Worm (Caenorhabditis elegans) whole organism, mixed stage, embryonic: ENCODE results near the gene math-37.

Experiments
- bed-3 ChIP-seq: fragments of 200-800 bp; sonication (Bioruptor generic); optimal IDR thresholded peaks from 3 replicates; lab custom pipeline; 2018; ENCODE audit warnings: mild to moderate bottlenecking, missing genetic modification characterization, moderate library complexity, missing compliant biosample characterization
- blmp-1 ChIP-seq: fragments of 150-350 bp; optimal IDR thresholded peaks from 2 replicates; lab custom pipeline; 2014; ENCODE audit warnings: missing biosample characterization, missing genetic modification characterization
- ceh-39 ChIP-seq: fragments of 150-350 bp; optimal IDR thresholded peaks from 2 replicates; lab custom pipeline; 2014; ENCODE audit warnings: missing biosample characterization, missing genetic modification characterization
- ceh-83 ChIP-seq: fragments of 200-800 bp; sonication (Bioruptor generic); optimal IDR thresholded peaks from 2 replicates; lab custom pipeline; 2018; ENCODE audit warnings: mild to moderate bottlenecking, missing genetic modification characterization, missing compliant biosample characterization
- cnd-1 ChIP-seq: fragments of 200-800 bp; sonication (Bioruptor generic); optimal IDR thresholded peaks from 2 replicates; lab custom pipeline; 2018; ENCODE audit warnings: mild to moderate bottlenecking, missing genetic modification characterization, missing compliant biosample characterization
- drap-1 ChIP-seq: fragments of 200-800 bp; sonication (Bioruptor generic); optimal IDR thresholded peaks from 3 replicates; lab custom pipeline; 2018; ENCODE audit warnings: mild to moderate bottlenecking, missing genetic modification characterization, missing compliant biosample characterization
- elt-1 ChIP-seq: sonication (generic microtip); optimal IDR thresholded peaks from 2 replicates; lab custom pipeline; 2017; ENCODE audit warnings: missing genetic modification characterization, mild to moderate bottlenecking, missing compliant biosample characterization, antibody characterized with exemption, moderate library complexity, borderline replicate concordance; ENCODE audit not compliant: insufficient read depth
- elt-3 ChIP-seq: fragments of 150-350 bp; optimal IDR thresholded peaks from 2 replicates; lab custom pipeline; 2014; ENCODE audit warnings: missing biosample characterization, missing genetic modification characterization
- flh-1 ChIP-seq: fragments of 200-800 bp; sonication (Bioruptor generic); optimal IDR thresholded peaks from 2 replicates; lab custom pipeline; 2018; ENCODE audit warnings: mild to moderate bottlenecking, missing genetic modification characterization, moderate library complexity, missing compliant biosample characterization
- ham-2 ChIP-seq: fragments of 200-800 bp; sonication (Bioruptor generic); optimal IDR thresholded peaks from 2 replicates; lab custom pipeline; 2018; ENCODE audit warnings: mild to moderate bottlenecking, missing genetic modification characterization, missing compliant biosample characterization
- lin-13 ChIP-seq: fragments of 150-350 bp; optimal IDR thresholded peaks from 2 replicates; lab custom pipeline; 2014; ENCODE audit warnings: missing biosample characterization, missing genetic modification characterization
- lin-32 ChIP-seq: fragments of 200-800 bp; sonication (Bioruptor generic); optimal IDR thresholded peaks from 2 replicates; lab custom pipeline; 2018; ENCODE audit warnings: mild to moderate bottlenecking, missing genetic modification characterization, missing compliant biosample characterization
- lsy-2 ChIP-seq: fragments of 150-350 bp; optimal IDR thresholded peaks from 2 replicates; lab custom pipeline; 2014; ENCODE audit warnings: missing biosample characterization, missing genetic modification characterization
- mab-5 ChIP-seq: fragments of 150-350 bp; optimal IDR thresholded peaks from 2 replicates; lab custom pipeline; 2014; ENCODE audit warnings: missing biosample characterization, missing genetic modification characterization
- mep-1 ChIP-seq: fragments of 150-350 bp; optimal IDR thresholded peaks from 2 replicates; lab custom pipeline; 2017; ENCODE audit warnings: missing biosample characterization, missing genetic modification reagents, missing genetic modification characterization, inconsistent platforms
- mls-2 ChIP-seq: sonication (generic microtip); optimal IDR thresholded peaks from 2 replicates; lab custom pipeline; 2016; ENCODE audit warnings: mild to moderate bottlenecking, missing genetic modification characterization, moderate library complexity, missing compliant biosample characterization
- nhr-12 ChIP-seq: fragments of 150-350 bp; optimal IDR thresholded peaks from 2 replicates; lab custom pipeline; 2014; ENCODE audit warnings: missing biosample characterization, missing genetic modification characterization
- nhr-2 ChIP-seq: fragments of 150-350 bp; optimal IDR thresholded peaks from 2 replicates; lab custom pipeline; 2014; ENCODE audit warnings: missing biosample characterization, missing genetic modification characterization
- nhr-237 ChIP-seq: fragments of 150-350 bp; optimal IDR thresholded peaks from 2 replicates; lab custom pipeline; 2014; ENCODE audit warnings: missing biosample characterization, missing genetic modification characterization
- nhr-28 ChIP-seq: fragments of 150-350 bp; optimal IDR thresholded peaks from 2 replicates; lab custom pipeline; 2014; ENCODE audit warnings: missing biosample characterization, missing genetic modification characterization
- nhr-76 ChIP-seq: sonication (generic microtip); optimal IDR thresholded peaks from 2 replicates; lab custom pipeline; 2017; ENCODE audit warnings: missing biosample characterization, missing genetic modification characterization
- pha-4 ChIP-seq: fragments of 150-350 bp; optimal IDR thresholded peaks from 2 replicates; lab custom pipeline; 2018; ENCODE audit warnings: missing biosample characterization, missing genetic modification reagents, missing genetic modification characterization
- sem-2 ChIP-seq: fragments of 200-800 bp; sonication (Bioruptor generic); optimal IDR thresholded peaks from 2 replicates; lab custom pipeline; 2018; ENCODE audit warnings: mild to moderate bottlenecking, missing genetic modification characterization, missing compliant biosample characterization
- sptf-1 ChIP-seq: sonication (generic microtip); optimal IDR thresholded peaks from 2 replicates; lab custom pipeline; 2017; ENCODE audit warnings: mild to moderate bottlenecking, missing genetic modification characterization, moderate library complexity, missing compliant biosample characterization
- tbx-8 ChIP-seq: fragments of 200-800 bp; sonication (Bioruptor generic); optimal IDR thresholded peaks from 2 replicates; lab custom pipeline; 2018; ENCODE audit warnings: mild to moderate bottlenecking, missing genetic modification characterization, moderate library complexity, missing compliant biosample characterization
- unc-120 ChIP-seq: sonication (generic microtip); optimal IDR thresholded peaks from 2 replicates; lab custom pipeline; 2017; ENCODE audit warnings: missing genetic modification characterization, missing compliant biosample characterization; ENCODE audit not compliant: poor library complexity, severe bottlenecking
- unc-39 ChIP-seq: fragments of 150-350 bp; optimal IDR thresholded peaks from 2 replicates; lab custom pipeline; 2014; ENCODE audit warnings: missing biosample characterization, missing genetic modification characterization
- unc-62 ChIP-seq: fragments of 150-350 bp; optimal IDR thresholded peaks from 2 replicates; lab custom pipeline; 2014; ENCODE audit warnings: missing biosample characterization, missing genetic modification reagents, missing genetic modification characterization
- zip-8 ChIP-seq: fragments of 150-350 bp; optimal IDR thresholded peaks from 2 replicates; lab custom pipeline; 2014; ENCODE audit warnings: missing biosample characterization, missing genetic modification characterization
- ztf-11 ChIP-seq: fragments of 150-350 bp; optimal IDR thresholded peaks from 2 replicates; lab custom pipeline; 2014; ENCODE audit warnings: missing biosample characterization, missing genetic modification characterization

math-37 gene

ce11 chrII:2112948-2113347 lies 9.0 kb downstream of the math-37 start, which contains the start of gene R52.6:
Gene R52.6 (minus strand): TSS chrII:2113048.
- TF ChIP-seq drap-1 (no peak), zip-8 (tag; lab: Kevin White, UChicago) (no peak)

- TF ChIP-seq cnd-1 (tag; lab: Kevin White, UChicago) (no peak), unc-62 (GFP tag; lab: Kevin White, UChicago) (no peak), lin-13 (tag; lab: Kevin White, UChicago) (no peak), ham-2 (GFP tag; lab: Kevin White, UChicago) (no peak), mls-2 (no peak), drap-1 (no peak), lsy-2 (tag; lab: Kevin White, UChicago) (no peak), nhr-28 (tag; lab: Kevin White, UChicago) (no peak), mab-5 (tag; lab: Kevin White, UChicago) (no peak), pha-4 (no peak), bed-3 (no peak), lin-32 (no peak), zip-8 (tag; lab: Kevin White, UChicago) (no peak), blmp-1 (tag; lab: Kevin White, UChicago) (no peak), ceh-83 (GFP tag; lab: Kevin White, UChicago) (no peak)
Observed at ce11 chrII:2109943-2110342, 12.0 kb downstream of the math-37 start, which contains the start of gene R52.5. Gene R52.5 (minus strand): TSS chrII:2110043.

- TF ChIP-seq elt-3 (tag; lab: Kevin White, UChicago) (no peak), blmp-1 (tag; lab: Kevin White, UChicago) (no peak), pha-4 (no peak), mep-1 (tag; lab: Kevin White, UChicago) (no peak), sptf-1 (no peak)
- TF ChIP-seq, all 35 proteins: peak for 0
Observed at ce11 chrII:2108295-2108694, 13.7 kb downstream of the math-37 start, which contains the start of gene R52.4. Gene R52.4 (minus strand): TSS chrII:2108395.

ce11 chrII:2099139-2099976 lies 22.6 kb downstream of the math-37 start, which contains the start of gene math-42:
Gene math-42 (plus strand): TSS chrII:2099926.
- TF ChIP-seq pha-4, result no peak
- no peak for TF ChIP-seq nhr-237 (tag; lab: Kevin White, UChicago)
- TF ChIP-seq nhr-76 (tag; lab: Kevin White, UChicago), result no peak
- TF ChIP-seq bed-3, result no peak
- no peak for TF ChIP-seq elt-1 (tag; lab: Kevin White, UChicago)
- no peak for TF ChIP-seq sem-2 (GFP tag; lab: Kevin White, UChicago)
- no peak for TF ChIP-seq flh-1 (GFP tag; lab: Kevin White, UChicago)
- no peak for TF ChIP-seq cnd-1 (tag; lab: Kevin White, UChicago)
- no peak for TF ChIP-seq unc-120 (tag; lab: Kevin White, UChicago)
- TF ChIP-seq ceh-39 (tag; lab: Kevin White, UChicago), result no peak
- TF ChIP-seq ztf-11 (tag; lab: Kevin White, UChicago), result no peak
- no peak for TF ChIP-seq nhr-2 (tag; lab: Kevin White, UChicago)
- no peak for TF ChIP-seq zip-8 (tag; lab: Kevin White, UChicago)
- no peak for TF ChIP-seq tbx-8 (GFP tag; lab: Kevin White, UChicago)
- TF ChIP-seq nhr-12 (tag; lab: Kevin White, UChicago), result no peak
- no peak for TF ChIP-seq nhr-28 (tag; lab: Kevin White, UChicago)

- TF ChIP-seq unc-120 (tag; lab: Kevin White, UChicago), result no peak
- TF ChIP-seq blmp-1 (tag; lab: Kevin White, UChicago), result no peak
- TF ChIP-seq unc-39 (tag; lab: Kevin White, UChicago), result no peak
- no peak for TF ChIP-seq nhr-76 (tag; lab: Kevin White, UChicago)
- TF ChIP-seq tbx-8 (GFP tag; lab: Kevin White, UChicago), result no peak
- TF ChIP-seq pha-4, result no peak
- TF ChIP-seq cnd-1 (tag; lab: Kevin White, UChicago), result peak; percentile 74
- TF ChIP-seq nhr-2 (tag; lab: Kevin White, UChicago), result peak; percentile 68
- TF ChIP-seq, all 35 proteins: peak for 2
Observed at ce11 chrII:2094924-2095650, 26.9 kb downstream of the math-37 start, which contains the start of gene T16A1.2. Gene T16A1.2 (plus strand): TSS chrII:2095600.
